Fruit fly (Drosophila melanogaster): ENCODE measurements around the gene moi.
A peak's percentile ranks its signal among the peaks of the same experiment; 100 is the strongest.

dm6 chr3R:18235879-18236278, 19.5 kb upstream of the moi start, which contains the start of gene repo:
- TF ChIP-seq CG11723 (GFP tag; optimal IDR thresholded peaks at IDR 0.05): no peak
- no peak for TF ChIP-seq inv (GFP tag; IDR thresholded peaks at IDR 0.05; ENCODE audit: partially characterized antibody)
- no peak for TF ChIP-seq E2f2 (GFP tag; IDR thresholded peaks at IDR 0.05)
- TF ChIP-seq Deaf1 (tag; optimal IDR thresholded peaks at IDR 0.05): peak; percentile 6
- no peak for TF ChIP-seq CG7556 (GFP tag; optimal IDR thresholded peaks at IDR 0.05)
- TF ChIP-seq GATAe (GFP tag; conservative IDR thresholded peaks at IDR 0.05): no peak
- no peak for TF ChIP-seq pan (optimal IDR thresholded peaks at IDR 0.05)
- TF ChIP-seq pan (GFP tag; optimal IDR thresholded peaks at IDR 0.05 in 1 of 2, IDR thresholded peaks at IDR 0.05 in 1 of 2): no peak
- no peak for TF ChIP-seq amos (GFP tag; IDR thresholded peaks at IDR 0.05; ENCODE audit: partially characterized antibody)
- no peak for TF ChIP-seq CG15696 (tag; optimal IDR thresholded peaks at IDR 0.05)
- TF ChIP-seq Sry-β (GFP tag; optimal IDR thresholded peaks at IDR 0.05): no peak
- no peak for TF ChIP-seq CG12744 (GFP tag; optimal IDR thresholded peaks at IDR 0.05)
- no peak for TF ChIP-seq Optix (GFP tag; IDR thresholded peaks at IDR 0.05)

Data from whole organism, embryonic.